Fruit fly (Drosophila melanogaster): ENCODE results near the gene CG4887.

Gene CG4887

DNA sequence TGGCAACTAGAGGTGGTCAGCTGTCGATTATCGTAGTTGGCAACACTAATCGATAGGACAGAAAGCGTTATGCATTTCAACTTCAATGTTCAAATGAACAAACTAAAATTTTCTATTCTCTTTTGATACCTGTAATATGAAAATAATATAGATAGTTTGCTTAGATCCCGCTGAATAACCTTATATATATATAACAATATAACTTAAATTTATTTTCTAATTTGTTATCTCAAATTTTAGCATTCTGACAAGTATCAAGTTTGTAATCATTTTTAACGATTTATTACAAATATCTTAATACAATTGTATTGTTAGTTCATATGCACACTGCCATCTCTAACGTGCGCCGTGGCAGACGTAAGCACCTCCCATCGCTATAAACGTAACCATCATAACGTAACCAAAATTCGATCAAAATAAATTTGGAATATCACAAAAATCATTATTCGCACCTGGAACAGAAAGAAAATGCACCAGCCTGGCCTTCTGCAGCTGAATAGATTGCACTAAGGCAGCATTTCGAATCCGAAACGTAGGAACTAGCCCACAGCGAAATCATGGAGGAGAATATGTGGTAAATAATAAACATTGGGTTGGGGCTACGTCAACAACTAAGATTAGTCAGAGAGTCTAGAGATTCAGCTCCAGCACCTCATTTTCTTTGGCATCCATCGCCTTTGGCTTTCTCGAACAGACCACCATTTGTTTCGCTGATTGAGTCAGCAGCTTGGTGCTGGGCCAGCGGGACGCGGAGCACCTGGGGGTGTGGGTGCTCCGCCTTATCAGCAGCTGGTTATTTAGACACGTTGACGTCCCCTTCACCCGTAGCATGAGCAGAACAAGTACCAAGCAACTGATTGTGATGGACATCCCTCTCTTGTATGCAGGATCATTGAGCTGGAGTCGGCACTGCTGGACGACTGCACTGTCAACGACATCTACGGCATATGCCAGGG is 43.6 kb upstream of the CG4887 start, which contains the start of the genes Pino and TBC1D23 (continued):
- peak in 1 of 2 experiments; percentile 8 for TF ChIP-seq insv (GFP tag; optimal IDR thresholded peaks at IDR 0.05)
- peak; percentile 24 for TF ChIP-seq odd (GFP tag; optimal IDR thresholded peaks at IDR 0.05)
- TF ChIP-seq sisA (GFP tag; IDR thresholded peaks at IDR 0.05): peak; percentile 59
- TF ChIP-seq mam (GFP tag; optimal IDR thresholded peaks at IDR 0.05): peak; percentile 68
- TF ChIP-seq Antp (GFP tag; optimal IDR thresholded peaks at IDR 0.05): peak; percentile 36

DNA sequence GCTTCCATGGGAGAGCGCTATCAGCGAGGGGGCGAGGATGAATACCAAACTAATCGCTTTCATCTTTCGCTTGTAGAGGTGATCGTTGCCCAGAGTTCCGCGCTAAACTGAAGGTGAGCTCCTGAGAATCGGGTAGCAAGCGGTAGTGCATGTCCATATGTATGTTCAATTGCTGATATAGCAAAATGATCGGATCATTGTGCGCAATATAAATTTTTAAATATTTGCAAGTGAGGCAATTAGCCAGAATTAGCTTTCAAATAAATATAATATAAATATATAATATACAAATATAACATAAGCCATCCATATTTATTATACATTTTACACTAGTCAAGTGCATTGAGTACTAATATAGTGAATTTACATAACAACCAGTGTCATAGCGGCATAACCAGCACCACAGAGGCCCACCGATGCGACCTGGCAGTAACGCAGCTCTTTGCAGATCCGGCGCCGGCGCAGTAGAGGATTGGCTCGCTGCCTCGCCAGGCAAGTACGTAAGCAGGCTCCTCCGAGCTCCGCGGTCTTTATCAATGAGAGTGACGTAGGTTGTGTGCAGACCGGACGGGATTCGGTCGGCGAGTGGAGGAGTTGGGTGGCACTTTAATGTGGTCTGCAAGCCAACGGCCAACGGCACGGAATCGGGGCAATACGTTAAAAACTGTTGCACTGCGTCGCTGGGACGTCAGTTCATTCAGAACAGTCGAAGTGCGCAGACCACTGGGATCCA is 38.6 kb upstream of the CG4887 start, which contains the start of the genes Iris and CG4577:
TSS of gene Iris (minus strand) at position 88 of the 733 bp plus-strand sequence.
TSS of gene CG4577 (plus strand) at position 683 of the 733 bp plus-strand sequence.
- TF ChIP-seq caup (GFP tag; optimal IDR thresholded peaks at IDR 0.05; ENCODE audit: severe bottlenecking) (no peak), dm (GFP tag; optimal IDR thresholded peaks at IDR 0.05) (no peak), nerfin-1 (tag; optimal IDR thresholded peaks at IDR 0.05) (no peak), scrt (GFP tag; optimal IDR thresholded peaks at IDR 0.05) (peak; percentile 83), CG18599 (GFP tag; optimal IDR thresholded peaks at IDR 0.05) (peak; percentile 16), row (GFP tag; IDR thresholded peaks at IDR 0.05) (peak; percentile 37; the same call in 1 of the 3 replicates), CG15073 (GFP tag; optimal IDR thresholded peaks at IDR 0.05) (no peak), CG9215 (GFP tag; IDR thresholded peaks at IDR 0.05) (no peak), fd64A (GFP tag; optimal IDR thresholded peaks at IDR 0.05) (no peak), crc (GFP tag; optimal IDR thresholded peaks at IDR 0.05) (no peak), crol (GFP tag; IDR thresholded peaks at IDR 0.05) (no peak), abd-A (tag; optimal IDR thresholded peaks at IDR 0.05) (peak; percentile 9), br (optimal IDR thresholded peaks at IDR 0.05) (no peak), vfl (GFP tag; optimal IDR thresholded peaks at IDR 0.05) (no peak), dan (GFP tag; IDR thresholded peaks at IDR 0.05) (no peak), CoRest (tag; optimal IDR thresholded peaks at IDR 0.05) (no peak), Deaf1 (tag; optimal IDR thresholded peaks at IDR 0.05) (peak; percentile 15), CG1602 (GFP tag; optimal IDR thresholded peaks at IDR 0.05) (no peak), ato (GFP tag; IDR thresholded peaks at IDR 0.05; ENCODE audit: partially characterized antibody) (no peak), cg (GFP tag; optimal IDR thresholded peaks at IDR 0.05) (no peak), CG4707 (GFP tag; optimal IDR thresholded peaks at IDR 0.05) (no peak), Eip74EF (GFP tag; optimal IDR thresholded peaks at IDR 0.05) (no peak), Pdp1 (GFP tag; optimal IDR thresholded peaks at IDR 0.05) (peak in 1 of 2 experiments; percentile 3), ewg (GFP tag; optimal IDR thresholded peaks at IDR 0.05) (peak; percentile 60), CG13775 (GFP tag; optimal IDR thresholded peaks at IDR 0.05) (no peak), gcm2 (GFP tag; optimal IDR thresholded peaks at IDR 0.05) (no peak), Mrtf (GFP tag; IDR thresholded peaks at IDR 0.05) (0 out of 3 replicates have a peak, but pooled peaks have one; percentile 5), chinmo (GFP tag; IDR thresholded peaks at IDR 0.05; ENCODE audit: partially characterized antibody) (0 out of 4 replicates have a peak, but pooled peaks have one; percentile 11), lab (GFP tag; optimal IDR thresholded peaks at IDR 0.05) (peak; percentile 22), Neu2 (GFP tag; optimal IDR thresholded peaks at IDR 0.05; ENCODE audit: borderline replicate concordance) (no peak), zen (tag; optimal IDR thresholded peaks at IDR 0.05) (no peak)
